Worm (Caenorhabditis elegans): ENCODE measurements around the gene col-111.

DNA sequence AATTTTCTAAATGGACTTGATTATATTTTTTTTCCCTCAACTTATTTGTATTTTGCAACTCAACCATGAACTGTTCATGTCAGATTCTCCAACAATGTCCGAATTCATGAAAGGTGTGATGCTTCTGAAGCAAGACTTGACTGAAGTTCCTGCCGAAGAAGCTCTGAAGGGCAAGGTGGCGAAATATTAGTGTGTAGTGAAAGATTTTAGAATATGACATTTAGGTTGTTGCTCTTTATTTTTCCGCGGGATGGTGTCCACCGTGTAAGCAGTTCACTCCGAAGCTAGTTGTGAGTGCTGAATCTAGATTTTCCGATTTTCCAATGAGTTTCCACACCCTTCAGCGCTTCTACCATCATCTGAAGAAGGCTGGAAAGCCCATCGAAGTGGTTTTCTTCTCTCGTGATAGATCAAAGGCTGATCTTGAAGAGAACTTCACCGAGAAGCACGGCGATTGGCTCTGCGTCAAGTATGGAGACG lies 5.4 kb downstream of the col-111 start, which contains the start of gene F29B9.5:
- TF ChIP-seq nhr-12 (tag; optimal IDR thresholded peaks at IDR 0.05) (no peak), C34F6.9 (tag; optimal IDR thresholded peaks at IDR 0.05) (no peak), nhr-11 (tag; optimal IDR thresholded peaks at IDR 0.05) (no peak), mbf-1 (tag; optimal IDR thresholded peaks at IDR 0.05) (no peak), F13H6.1 (tag; optimal IDR thresholded peaks at IDR 0.05) (no peak), ztf-1 (GFP tag; conservative IDR thresholded peaks at IDR 0.05) (no peak), ztf-11 (tag; optimal IDR thresholded peaks at IDR 0.05) (no peak), lsy-2 (tag; optimal IDR thresholded peaks at IDR 0.05) (no peak), nhr-25 (tag; optimal IDR thresholded peaks at IDR 0.05) (no peak)

Measured in whole organism, L2 larva.